Fruit fly (Drosophila melanogaster) whole organism, embryonic: ENCODE measurements around the gene CG6441.

Experiments
- Atf-2 ChIP-seq: fragments of 200-800 bp; sonication (Bioruptor generic); optimal IDR thresholded peaks from 2 replicates; lab custom pipeline; 2016; ENCODE audit warnings: missing biosample characterization, missing genetic modification characterization
- Bdp1 ChIP-seq: fragments of 200-800 bp; sonication (Bioruptor generic); optimal IDR thresholded peaks from 3 replicates; lab custom pipeline; 2016; ENCODE audit warnings: missing biosample characterization, missing genetic modification characterization
- CG10321 ChIP-seq: fragments of 200-800 bp; sonication (Bioruptor generic); IDR thresholded peaks from 2 replicates; pipeline ENCODE4 v1.3.6; 2022; ENCODE audit warnings: missing biosample characterization, missing genetic modification characterization
- CG10543 ChIP-seq: fragments of 200-800 bp; sonication (Bioruptor generic); optimal IDR thresholded peaks from 3 replicates; lab custom pipeline; 2017; ENCODE audit warnings: missing biosample characterization, mild to moderate bottlenecking, missing genetic modification characterization, moderate library complexity
- CG11560 ChIP-seq: fragments of 200-800 bp; sonication (Bioruptor generic); IDR thresholded peaks from 3 replicates; pipeline ENCODE4 v1.3.6; 2022; ENCODE audit warnings: missing biosample characterization, missing genetic modification characterization
- CG12299 ChIP-seq: fragments of 200-800 bp; sonication (Bioruptor generic); optimal IDR thresholded peaks from 2 replicates; lab custom pipeline; 2018; ENCODE audit warnings: missing biosample characterization, mild to moderate bottlenecking, missing genetic modification characterization
- CG13287 ChIP-seq: fragments of 200-800 bp; sonication (Bioruptor generic); IDR thresholded peaks from 2 replicates; pipeline ENCODE4 v1.3.6; 2022; ENCODE audit warnings: missing biosample characterization, missing genetic modification characterization; ENCODE audit not compliant: partially characterized antibody
- CG13624 ChIP-seq: fragments of 200-800 bp; sonication (Bioruptor generic); optimal IDR thresholded peaks from 2 replicates; lab custom pipeline; 2016; ENCODE audit warnings: missing biosample characterization, missing genetic modification characterization
- CG14860 ChIP-seq: fragments of 200-800 bp; sonication (Bioruptor generic); IDR thresholded peaks from 3 replicates; pipeline ENCODE4 v1.3.6; 2022; ENCODE audit warnings: missing biosample characterization, missing genetic modification characterization; ENCODE audit not compliant: partially characterized antibody
- CG15073 ChIP-seq: fragments of 200-800 bp; sonication (Bioruptor generic); optimal IDR thresholded peaks from 2 replicates; lab custom pipeline; 2016; ENCODE audit warnings: missing biosample characterization, missing genetic modification characterization
- CG15269 ChIP-seq: fragments of 200-800 bp; sonication (Bioruptor generic); optimal IDR thresholded peaks from 2 replicates; lab custom pipeline; 2018; ENCODE audit warnings: missing biosample characterization, mild to moderate bottlenecking, missing genetic modification characterization, moderate library complexity
- CG1529 ChIP-seq: fragments of 200-800 bp; sonication (Bioruptor generic); optimal IDR thresholded peaks from 3 replicates; lab custom pipeline; 2018; ENCODE audit warnings: missing biosample characterization, missing genetic modification characterization
- CG2199 ChIP-seq: fragments of 200-800 bp; sonication (Bioruptor generic); IDR thresholded peaks from 3 replicates; pipeline ENCODE4 v1.3.6; 2022; ENCODE audit warnings: missing biosample characterization, missing genetic modification characterization
- CG32532 ChIP-seq: fragments of 200-800 bp; sonication (Bioruptor generic); IDR thresholded peaks from 2 replicates; pipeline ENCODE4 v1.3.6; 2022; ENCODE audit warnings: missing biosample characterization, missing genetic modification characterization
- CG34376 ChIP-seq: fragments of 200-800 bp; sonication (Bioruptor generic); optimal IDR thresholded peaks from 2 replicates; lab custom pipeline; 2018; ENCODE audit warnings: missing biosample characterization, mild to moderate bottlenecking, missing genetic modification characterization
- CG42726 ChIP-seq: fragments of 200-800 bp; sonication (Bioruptor generic); IDR thresholded peaks from 2 replicates; pipeline ENCODE4 v1.3.6; 2022; ENCODE audit warnings: missing biosample characterization, missing genetic modification characterization; ENCODE audit not compliant: partially characterized antibody
- CG5245 ChIP-seq: fragments of 200-800 bp; sonication (Bioruptor generic); optimal IDR thresholded peaks from 3 replicates; lab custom pipeline; 2016; ENCODE audit warnings: missing biosample characterization, missing genetic modification characterization
- CG6272 ChIP-seq: fragments of 200-800 bp; sonication (Bioruptor generic); IDR thresholded peaks from 2 replicates; pipeline ENCODE4 v1.3.6; 2022; ENCODE audit warnings: missing biosample characterization, missing genetic modification characterization
- CG7271 ChIP-seq: fragments of 200-800 bp; sonication (Bioruptor generic); optimal IDR thresholded peaks from 2 replicates; lab custom pipeline; 2018; ENCODE audit warnings: missing biosample characterization, mild to moderate bottlenecking, missing genetic modification characterization, moderate library complexity
- CG7556 ChIP-seq: fragments of 200-800 bp; sonication (Bioruptor generic); optimal IDR thresholded peaks from 2 replicates; lab custom pipeline; 2017; ENCODE audit warnings: missing biosample characterization, mild to moderate bottlenecking, missing genetic modification characterization
- Hmr ChIP-seq: fragments of 200-800 bp; sonication (Bioruptor generic); optimal IDR thresholded peaks from 3 replicates; lab custom pipeline; 2017; ENCODE audit warnings: mild to moderate bottlenecking, missing biosample characterization, missing genetic modification reagents, missing genetic modification characterization
- Jarid2 ChIP-seq: fragments of 200-800 bp; sonication (Bioruptor generic); optimal IDR thresholded peaks from 3 replicates; lab custom pipeline; 2017; ENCODE audit warnings: mild to moderate bottlenecking, missing biosample characterization, missing genetic modification reagents, missing genetic modification characterization
- Lim3 ChIP-seq: fragments of 200-800 bp; sonication (Bioruptor generic); IDR thresholded peaks from 2 replicates; pipeline ENCODE4 v1.3.6; 2022; ENCODE audit warnings: missing biosample characterization, missing genetic modification characterization
- Nf-YB ChIP-seq: fragments of 200-800 bp; sonication (Bioruptor generic); optimal IDR thresholded peaks from 3 replicates; lab custom pipeline; 2019; ENCODE audit warnings: missing biosample characterization, mild to moderate bottlenecking, missing genetic modification characterization, moderate library complexity
- Ptx1 ChIP-seq: fragments of 200-800 bp; sonication (Bioruptor generic); IDR thresholded peaks from 2 replicates; pipeline ENCODE4 v1.3.6; 2022; ENCODE audit warnings: missing biosample characterization, missing genetic modification characterization
- Rx ChIP-seq: fragments of 200-800 bp; sonication (Bioruptor generic); IDR thresholded peaks from 2 replicates; pipeline ENCODE4 v1.3.6; 2022; ENCODE audit warnings: missing biosample characterization, missing genetic modification characterization
- Usf ChIP-seq: fragments of 200-800 bp; sonication (Bioruptor generic); optimal IDR thresholded peaks from 2 replicates; lab custom pipeline; 2017; ENCODE audit warnings: missing genotype, missing biosample characterization, missing genetic modification characterization
- amos ChIP-seq: fragments of 200-800 bp; sonication (Bioruptor generic); IDR thresholded peaks from 2 replicates; pipeline ENCODE4 v1.3.6; 2022; ENCODE audit warnings: missing biosample characterization, missing genetic modification characterization; ENCODE audit not compliant: partially characterized antibody
- ase ChIP-seq: fragments of 200-800 bp; sonication (Bioruptor generic); IDR thresholded peaks from 3 replicates; pipeline ENCODE4 v1.3.6; 2022; ENCODE audit warnings: missing biosample characterization, missing genetic modification characterization
- cg ChIP-seq: fragments of 200-800 bp; sonication (Bioruptor generic); optimal IDR thresholded peaks from 3 replicates; lab custom pipeline; 2019; ENCODE audit warnings: missing biosample characterization, mild to moderate bottlenecking, missing genetic modification characterization, moderate library complexity
- da ChIP-seq: fragments of 200-800 bp; sonication (Bioruptor generic); optimal IDR thresholded peaks from 2 replicates; lab custom pipeline; 2016; ENCODE audit warnings: missing biosample characterization, missing genetic modification characterization
- dimm ChIP-seq: fragments of 200-800 bp; sonication (Bioruptor generic); IDR thresholded peaks from 2 replicates; pipeline ENCODE4 v1.3.6; 2022; ENCODE audit warnings: missing biosample characterization, missing genetic modification characterization
- dmrt11E ChIP-seq: fragments of 200-800 bp; sonication (Bioruptor generic); optimal IDR thresholded peaks from 3 replicates; lab custom pipeline; 2018; ENCODE audit warnings: missing biosample characterization, mild to moderate bottlenecking, missing genetic modification characterization, moderate library complexity
- gcm2 ChIP-seq: fragments of 200-800 bp; sonication (Bioruptor generic); optimal IDR thresholded peaks from 2 replicates; lab custom pipeline; 2016; ENCODE audit warnings: missing biosample characterization, missing genetic modification characterization
- gfzf ChIP-seq: fragments of 200-800 bp; sonication (Bioruptor generic); optimal IDR thresholded peaks from 2 replicates; lab custom pipeline; 2016; ENCODE audit warnings: missing biosample characterization, mild to moderate bottlenecking, missing genetic modification characterization, moderate library complexity
- gt ChIP-seq: fragments of 200-800 bp; sonication (Bioruptor generic); IDR thresholded peaks from 2 replicates; pipeline ENCODE4 v1.3.6; 2022; ENCODE audit warnings: missing biosample characterization, missing genetic modification characterization
- mam ChIP-seq: fragments of 200-800 bp; sonication (Bioruptor generic); optimal IDR thresholded peaks from 3 replicates; lab custom pipeline; 2016; ENCODE audit warnings: missing biosample characterization, missing genetic modification characterization
- peb ChIP-seq: fragments of 200-800 bp; sonication (Bioruptor generic); IDR thresholded peaks from 2 replicates; pipeline ENCODE4 v1.3.6; 2022; ENCODE audit warnings: missing biosample characterization, missing genetic modification characterization
- psq ChIP-seq: fragments of 200-800 bp; sonication (Bioruptor generic); optimal IDR thresholded peaks from 2 replicates; lab custom pipeline; 2017; ENCODE audit warnings: missing biosample characterization, missing genetic modification characterization
- repo ChIP-seq: fragments of 200-800 bp; sonication (Bioruptor generic); optimal IDR thresholded peaks from 2 replicates; lab custom pipeline; 2016; ENCODE audit warnings: missing biosample characterization, missing genetic modification characterization
- rib ChIP-seq: fragments of 200-800 bp; sonication (Bioruptor generic); IDR thresholded peaks from 2 replicates; pipeline ENCODE4 v1.3.6; 2022; ENCODE audit warnings: missing biosample characterization, missing genetic modification characterization
- sens-2 ChIP-seq: fragments of 200-800 bp; sonication (Bioruptor generic); IDR thresholded peaks from 2 replicates; pipeline ENCODE4 v1.3.6; 2022; ENCODE audit warnings: missing biosample characterization, missing genetic modification characterization
- tap ChIP-seq: fragments of 200-800 bp; optimal IDR thresholded peaks from 3 replicates; lab custom pipeline; 2019; ENCODE audit warnings: missing biosample characterization, mild to moderate bottlenecking, missing genetic modification characterization, moderate library complexity
- tgo ChIP-seq: fragments of 200-800 bp; sonication (Bioruptor generic); IDR thresholded peaks from 3 replicates; pipeline ENCODE4 v1.3.6; 2022; ENCODE audit warnings: missing biosample characterization, missing genetic modification characterization
- tin ChIP-seq: fragments of 200-800 bp; sonication (Bioruptor generic); optimal IDR thresholded peaks from 3 replicates; lab custom pipeline; 2016; ENCODE audit warnings: missing biosample characterization, missing genetic modification characterization
- twi ChIP-seq: fragments of 200-800 bp; optimal IDR thresholded peaks from 2 replicates; lab custom pipeline; 2019; ENCODE audit warnings: missing biosample characterization, mild to moderate bottlenecking, missing genetic modification characterization, moderate library complexity
- tx ChIP-seq: fragments of 200-800 bp; sonication (Bioruptor generic); optimal IDR thresholded peaks from 2 replicates; lab custom pipeline; 2016; ENCODE audit warnings: missing biosample characterization, missing genetic modification characterization
- unpg ChIP-seq: fragments of 200-800 bp; sonication (Bioruptor generic); optimal IDR thresholded peaks from 3 replicates; lab custom pipeline; 2018; ENCODE audit warnings: missing biosample characterization, mild to moderate bottlenecking, missing genetic modification characterization, moderate library complexity
- vvl ChIP-seq: fragments of 200-800 bp; sonication (Bioruptor generic); IDR thresholded peaks from 2 replicates; pipeline ENCODE4 v1.3.6; 2022; ENCODE audit warnings: missing biosample characterization, missing genetic modification characterization
- zen ChIP-seq: fragments of 200-800 bp; sonication (Bioruptor generic); optimal IDR thresholded peaks from 3 replicates; lab custom pipeline; 2018; ENCODE audit warnings: missing biosample characterization, mild to moderate bottlenecking, missing genetic modification characterization, moderate library complexity
- zen2 ChIP-seq: fragments of 200-800 bp; sonication (Bioruptor generic); IDR thresholded peaks from 3 replicates; pipeline ENCODE4 v1.3.6; 2022; ENCODE audit warnings: missing biosample characterization, missing genetic modification characterization; ENCODE audit not compliant: partially characterized antibody
- zfh1 ChIP-seq: fragments of 200-800 bp; sonication (Bioruptor generic); IDR thresholded peaks from 3 replicates; pipeline ENCODE4 v1.3.6; 2022; ENCODE audit warnings: missing biosample characterization, missing genetic modification characterization

The CG6441 gene

DNA sequence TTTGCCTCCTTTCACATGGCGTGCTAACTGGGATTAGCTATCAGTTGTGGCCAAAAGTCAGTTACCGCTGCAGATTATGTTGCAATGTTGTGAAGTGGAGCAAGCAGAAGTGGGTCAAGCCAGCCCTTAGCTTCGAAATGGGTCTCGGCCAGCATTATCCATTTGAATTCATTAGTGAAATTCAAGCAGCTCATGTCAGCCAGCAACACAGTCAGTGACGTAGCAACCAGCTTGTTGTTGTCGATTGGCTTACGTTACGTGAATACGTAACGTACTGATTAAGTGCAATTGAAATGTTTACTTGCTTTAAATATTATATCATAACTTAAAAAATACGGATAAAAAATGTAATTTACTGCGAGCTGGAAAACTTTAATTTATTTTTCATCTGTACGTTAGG is 22.4 kb upstream of the CG6441 start (continued):
- no peak for TF ChIP-seq CG13624 (GFP tag; lab: Kevin White, UChicago)
- TF ChIP-seq CG7556 (GFP tag; lab: Kevin White, UChicago) = no peak
- TF ChIP-seq gfzf (GFP tag; lab: Kevin White, UChicago) = no peak
- TF ChIP-seq tx (GFP tag; lab: Kevin White, UChicago) = no peak
- no peak for TF ChIP-seq tgo
- TF ChIP-seq CG42726 = peak; percentile 46; the same call in 1 of the 2 replicates
- no peak for TF ChIP-seq Nf-YB (GFP tag; lab: Kevin White, UChicago)
- no peak for TF ChIP-seq twi
- peak; percentile 82 for TF ChIP-seq CG2199
- no peak for TF ChIP-seq CG32532 (GFP tag; lab: Robert Waterston, UW)
- TF ChIP-seq tin (GFP tag; lab: Kevin White, UChicago) = no peak
- TF ChIP-seq zfh1 = no peak
- 0 out of 2 replicates have a peak, but pooled peaks have one; percentile 25 for TF ChIP-seq amos (GFP tag; lab: Robert Waterston, UW)
- no peak for TF ChIP-seq repo (GFP tag; lab: Kevin White, UChicago)
- no peak for TF ChIP-seq CG7271 (tag; lab: Kevin White, UChicago)
- no peak for TF ChIP-seq psq (GFP tag; lab: Kevin White, UChicago)
- TF ChIP-seq CG1529 (GFP tag; lab: Kevin White, UChicago) = no peak
- TF ChIP-seq Rx = no peak
- TF ChIP-seq zen (tag; lab: Kevin White, UChicago) = no peak
- TF ChIP-seq gt = no peak
- no peak for TF ChIP-seq Hmr (GFP tag; lab: Kevin White, UChicago)
- TF ChIP-seq unpg (GFP tag; lab: Kevin White, UChicago) = no peak
- TF ChIP-seq ase (GFP tag; lab: Robert Waterston, UW) = peak; percentile 38; the same call in 1 of the 3 replicates
- no peak for TF ChIP-seq mam
- TF ChIP-seq tap (tag; lab: Kevin White, UChicago) = no peak
- peak; percentile 15 for TF ChIP-seq Jarid2
- TF ChIP-seq CG5245 (GFP tag; lab: Kevin White, UChicago) = no peak
- no peak for TF ChIP-seq CG6272 (GFP tag; lab: Robert Waterston, UW)
- no peak; the same call in 1 of the 2 replicates for TF ChIP-seq vvl (GFP tag; lab: Robert Waterston, UW)
- no peak for TF ChIP-seq CG15269 (tag; lab: Kevin White, UChicago)
- no peak for TF ChIP-seq cg (GFP tag; lab: Kevin White, UChicago)
- no peak for TF ChIP-seq Ptx1
- no peak for TF ChIP-seq CG11560 (tag; lab: Robert Waterston, UW)
- TF ChIP-seq CG13287 (GFP tag; lab: Robert Waterston, UW) = peak; percentile 55; the same call in 1 of the 2 replicates
- no peak for TF ChIP-seq CG14860
- peak; percentile 47; the same call in 1 of the 3 replicates for TF ChIP-seq zen2
- TF ChIP-seq Bdp1 (GFP tag; lab: Kevin White, UChicago) = no peak
- no peak for TF ChIP-seq CG15073 (GFP tag; lab: Kevin White, UChicago)
- no peak for TF ChIP-seq rib (GFP tag; lab: Robert Waterston, UW)
- no peak for TF ChIP-seq dmrt11E (tag; lab: Kevin White, UChicago)
- no peak for TF ChIP-seq dimm (GFP tag; lab: Robert Waterston, UW)
- TF ChIP-seq Lim3 = no peak
- TF ChIP-seq CG34376 (GFP tag; lab: Kevin White, UChicago) = no peak
- TF ChIP-seq CG10321 (GFP tag; lab: Robert Waterston, UW) = no peak
- no peak for TF ChIP-seq peb (GFP tag; lab: Robert Waterston, UW)
- TF ChIP-seq da (GFP tag; lab: Kevin White, UChicago) = no peak
- TF ChIP-seq Atf-2 (GFP tag; lab: Kevin White, UChicago) = no peak
- TF ChIP-seq CG10543 = no peak
- TF ChIP-seq sens-2 (GFP tag; lab: Robert Waterston, UW) = no peak
- TF ChIP-seq Usf (GFP tag; lab: Kevin White, UChicago) = no peak
- no peak for TF ChIP-seq gcm2
- no peak for TF ChIP-seq CG12299 (tag; lab: Kevin White, UChicago)
